Fruit fly (Drosophila melanogaster) whole organism, embryonic: ENCODE data around the gene mas.

Source experiments
- Abd-B ChIP-seq: fragments of 200-800 bp; sonication (Bioruptor generic); optimal IDR thresholded peaks from 2 replicates; lab custom pipeline; 2018; ENCODE audit warnings: missing biosample characterization, mild to moderate bottlenecking, missing genetic modification characterization, moderate library complexity
- Bdp1 ChIP-seq: fragments of 200-800 bp; sonication (Bioruptor generic); optimal IDR thresholded peaks from 3 replicates; lab custom pipeline; 2016; ENCODE audit warnings: missing biosample characterization, missing genetic modification characterization
- Blimp-1 ChIP-seq: fragments of 200-800 bp; sonication (Bioruptor generic); optimal IDR thresholded peaks from 3 replicates; lab custom pipeline; 2018; ENCODE audit warnings: missing biosample characterization, missing genetic modification characterization, mild to moderate bottlenecking, moderate library complexity, missing genetic modification reagents
- CG10431 ChIP-seq: fragments of 200-800 bp; sonication (Bioruptor generic); optimal IDR thresholded peaks from 3 replicates; lab custom pipeline; 2018; ENCODE audit warnings: missing biosample characterization, mild to moderate bottlenecking, missing genetic modification characterization
- CG11695 ChIP-seq: fragments of 200-800 bp; sonication (Bioruptor generic); IDR thresholded peaks from 3 replicates; pipeline ENCODE4 v1.3.6; 2022; ENCODE audit warnings: missing biosample characterization, missing genetic modification characterization
- CG13894 ChIP-seq: fragments of 200-800 bp; sonication (Bioruptor generic); optimal IDR thresholded peaks from 3 replicates; lab custom pipeline; 2018; ENCODE audit warnings: missing biosample characterization, mild to moderate bottlenecking, missing genetic modification characterization, moderate library complexity
- CG14014 ChIP-seq: fragments of 200-800 bp; sonication (Bioruptor generic); IDR thresholded peaks from 2 replicates; pipeline ENCODE4 v1.3.6; 2022; ENCODE audit warnings: missing biosample characterization, missing genetic modification characterization
- CG16863 ChIP-seq: fragments of 200-800 bp; sonication (Bioruptor generic); optimal IDR thresholded peaks from 3 replicates; lab custom pipeline; 2016; ENCODE audit warnings: missing biosample characterization, missing genetic modification characterization
- CG17328 ChIP-seq: fragments of 200-800 bp; sonication (Bioruptor generic); IDR thresholded peaks from 2 replicates; pipeline ENCODE4 v1.3.6; 2022; ENCODE audit warnings: missing biosample characterization, missing genetic modification characterization
- CG17802 ChIP-seq: fragments of 200-800 bp; sonication (Bioruptor generic); optimal IDR thresholded peaks from 2 replicates; lab custom pipeline; 2018; ENCODE audit warnings: missing biosample characterization, mild to moderate bottlenecking, missing genetic modification characterization, moderate library complexity
- CG31224 ChIP-seq: fragments of 200-800 bp; sonication (Bioruptor generic); IDR thresholded peaks from 2 replicates; pipeline ENCODE4 v1.3.6; 2022; ENCODE audit warnings: missing biosample characterization, missing genetic modification characterization
- CG4820 ChIP-seq: fragments of 200-800 bp; sonication (Bioruptor generic); optimal IDR thresholded peaks from 3 replicates; lab custom pipeline; 2016; ENCODE audit warnings: missing biosample characterization, missing genetic modification characterization
- CG6689 ChIP-seq: fragments of 200-800 bp; sonication (Bioruptor generic); IDR thresholded peaks from 2 replicates; pipeline ENCODE4 v1.3.6; 2022; ENCODE audit warnings: missing biosample characterization, missing genetic modification characterization
- CG7271 ChIP-seq: fragments of 200-800 bp; sonication (Bioruptor generic); optimal IDR thresholded peaks from 2 replicates; lab custom pipeline; 2018; ENCODE audit warnings: missing biosample characterization, mild to moderate bottlenecking, missing genetic modification characterization, moderate library complexity
- CG7357 ChIP-seq: fragments of 200-800 bp; sonication (Bioruptor generic); IDR thresholded peaks from 3 replicates; pipeline ENCODE4 v1.3.6; 2022; ENCODE audit warnings: missing biosample characterization, missing genetic modification characterization
- CG8281 ChIP-seq: fragments of 200-800 bp; sonication (Bioruptor generic); optimal IDR thresholded peaks from 2 replicates; lab custom pipeline; 2018; ENCODE audit warnings: missing biosample characterization, mild to moderate bottlenecking, missing genetic modification characterization, moderate library complexity
- Deaf1 ChIP-seq: fragments of 200-800 bp; optimal IDR thresholded peaks from 3 replicates; lab custom pipeline; 2019; ENCODE audit warnings: missing biosample characterization, mild to moderate bottlenecking, missing genetic modification characterization, moderate library complexity
- Dfd ChIP-seq, 2 experiments: fragments of >200 bp; optimal IDR thresholded peaks; 2 replicates each; lab custom pipeline; 2017; ENCODE audit warnings: missing biosample characterization in 2 of 2, missing genetic modification characterization in 2 of 2
- Ets65A ChIP-seq: fragments of 200-800 bp; sonication (Bioruptor generic); peaks from one replicate; lab custom pipeline; 2016; ENCODE audit warnings: missing biosample characterization, missing genetic modification characterization
- Hmr ChIP-seq: fragments of 200-800 bp; sonication (Bioruptor generic); optimal IDR thresholded peaks from 3 replicates; lab custom pipeline; 2017; ENCODE audit warnings: mild to moderate bottlenecking, missing biosample characterization, missing genetic modification reagents, missing genetic modification characterization
- Jarid2 ChIP-seq: fragments of 200-800 bp; sonication (Bioruptor generic); optimal IDR thresholded peaks from 3 replicates; lab custom pipeline; 2017; ENCODE audit warnings: mild to moderate bottlenecking, missing biosample characterization, missing genetic modification reagents, missing genetic modification characterization
- Kr ChIP-seq: fragments of 200-800 bp; sonication (Bioruptor generic); optimal IDR thresholded peaks from 2 replicates; lab custom pipeline; 2017; ENCODE audit warnings: missing biosample characterization, mild to moderate bottlenecking, missing genetic modification characterization
- Mes4 ChIP-seq: fragments of 200-800 bp; sonication (Bioruptor generic); optimal IDR thresholded peaks from 2 replicates; lab custom pipeline; 2016; ENCODE audit warnings: missing biosample characterization, missing genetic modification characterization
- NC2β ChIP-seq: fragments of 200-800 bp; sonication (Bioruptor generic); optimal IDR thresholded peaks from 2 replicates; lab custom pipeline; 2016; ENCODE audit warnings: missing biosample characterization, missing genetic modification characterization
- Nf-YB ChIP-seq: fragments of 200-800 bp; sonication (Bioruptor generic); optimal IDR thresholded peaks from 3 replicates; lab custom pipeline; 2019; ENCODE audit warnings: missing biosample characterization, mild to moderate bottlenecking, missing genetic modification characterization, moderate library complexity
- Nf-YC ChIP-seq: fragments of 200-800 bp; optimal IDR thresholded peaks from 3 replicates; lab custom pipeline; 2019; ENCODE audit warnings: missing biosample characterization, mild to moderate bottlenecking, missing genetic modification characterization, moderate library complexity
- Ravus ChIP-seq: fragments of 200-800 bp; sonication (Bioruptor generic); IDR thresholded peaks from 2 replicates; pipeline ENCODE4 v1.3.6; 2022; ENCODE audit warnings: missing biosample characterization, missing genetic modification characterization
- Sry-δ ChIP-seq: fragments of 200-800 bp; sonication (Bioruptor generic); optimal IDR thresholded peaks from 2 replicates; lab custom pipeline; 2016; ENCODE audit warnings: missing biosample characterization, missing genetic modification characterization
- Trl ChIP-seq, 3 experiments: fragments of >200 bp in 2 of 3; fragments of 200-800 bp in 1 of 3; sonication (Bioruptor generic) in 1 of 3; optimal IDR thresholded peaks; 2 replicates in 1 of 3; 3 replicates in 2 of 3; lab custom pipeline; 2016 to 2017; ENCODE audit warnings: missing biosample characterization in 1 of 3, missing genetic modification characterization in 1 of 3
- Vsx1 ChIP-seq: fragments of 200-800 bp; sonication (Bioruptor generic); optimal IDR thresholded peaks from 2 replicates; lab custom pipeline; 2017; ENCODE audit warnings: missing biosample characterization, mild to moderate bottlenecking, missing genetic modification characterization, missing genetic modification reagents
- bigmax ChIP-seq: fragments of 200-800 bp; sonication (Bioruptor generic); optimal IDR thresholded peaks from 2 replicates; lab custom pipeline; 2018; ENCODE audit warnings: missing biosample characterization, mild to moderate bottlenecking, missing genetic modification characterization
- bsh ChIP-seq, 2 experiments: fragments of 200-800 bp; sonication (Bioruptor generic); optimal IDR thresholded peaks; 2 replicates each; lab custom pipeline; 2017 to 2018; ENCODE audit warnings: mild to moderate bottlenecking in 2 of 2, missing biosample characterization in 2 of 2, missing genetic modification characterization in 2 of 2, moderate library complexity in 1 of 2
- ci ChIP-seq: fragments of 200-800 bp; sonication (Bioruptor generic); IDR thresholded peaks from 3 replicates; pipeline ENCODE4 v1.3.6; 2022; ENCODE audit warnings: missing biosample characterization, missing genetic modification characterization
- corto ChIP-seq: fragments of 200-800 bp; sonication (Bioruptor generic); optimal IDR thresholded peaks from 2 replicates; lab custom pipeline; 2016; ENCODE audit warnings: missing biosample characterization, mild to moderate bottlenecking, missing genetic modification characterization, moderate library complexity
- gfzf ChIP-seq: fragments of 200-800 bp; sonication (Bioruptor generic); optimal IDR thresholded peaks from 2 replicates; lab custom pipeline; 2016; ENCODE audit warnings: missing biosample characterization, mild to moderate bottlenecking, missing genetic modification characterization, moderate library complexity
- kay ChIP-seq: fragments of 200-800 bp; sonication (Bioruptor generic); optimal IDR thresholded peaks from 2 replicates; lab custom pipeline; 2016; ENCODE audit warnings: missing biosample characterization, missing genetic modification characterization
- klu ChIP-seq: fragments of 200-800 bp; sonication (Bioruptor generic); IDR thresholded peaks from 2 replicates; pipeline ENCODE4 v1.3.6; 2022; ENCODE audit warnings: missing biosample characterization, missing genetic modification characterization
- mam ChIP-seq: fragments of 200-800 bp; sonication (Bioruptor generic); optimal IDR thresholded peaks from 3 replicates; lab custom pipeline; 2016; ENCODE audit warnings: missing biosample characterization, missing genetic modification characterization
- nom ChIP-seq: fragments of 200-800 bp; sonication (Bioruptor generic); optimal IDR thresholded peaks from 2 replicates; lab custom pipeline; 2017; ENCODE audit warnings: missing biosample characterization, missing genetic modification characterization, mild to moderate bottlenecking, moderate library complexity, missing genetic modification reagents
- pros ChIP-seq: fragments of 200-800 bp; sonication (Bioruptor generic); optimal IDR thresholded peaks from 3 replicates; lab custom pipeline; 2019; ENCODE audit warnings: missing biosample characterization, mild to moderate bottlenecking, missing genetic modification characterization, moderate library complexity
- ro ChIP-seq: fragments of 200-800 bp; sonication (Bioruptor generic); IDR thresholded peaks from 2 replicates; pipeline ENCODE4 v1.3.6; 2022; ENCODE audit warnings: missing biosample characterization, missing genetic modification characterization
- salm ChIP-seq: fragments of 200-800 bp; sonication (Bioruptor generic); optimal IDR thresholded peaks from 2 replicates; lab custom pipeline; 2018; ENCODE audit warnings: missing biosample characterization, mild to moderate bottlenecking, missing genetic modification characterization
- seq ChIP-seq: fragments of 200-800 bp; sonication (Bioruptor generic); IDR thresholded peaks from 2 replicates; pipeline ENCODE4 v1.3.6; 2022; ENCODE audit warnings: missing biosample characterization, missing genetic modification characterization
- slou ChIP-seq: fragments of 200-800 bp; sonication (Bioruptor generic); optimal IDR thresholded peaks from 3 replicates; lab custom pipeline; 2016; ENCODE audit warnings: missing biosample characterization, missing genetic modification characterization
- sqz ChIP-seq: fragments of 200-800 bp; sonication (Bioruptor generic); optimal IDR thresholded peaks from 3 replicates; lab custom pipeline; 2018; ENCODE audit warnings: missing biosample characterization, mild to moderate bottlenecking, missing genetic modification characterization
- tx ChIP-seq: fragments of 200-800 bp; sonication (Bioruptor generic); optimal IDR thresholded peaks from 2 replicates; lab custom pipeline; 2016; ENCODE audit warnings: missing biosample characterization, missing genetic modification characterization
- z ChIP-seq: fragments of 200-800 bp; sonication (Bioruptor generic); IDR thresholded peaks from 3 replicates; pipeline ENCODE4 v1.3.6; 2022; ENCODE audit warnings: missing biosample characterization, missing genetic modification characterization

mas gene

dm6 chr3L:4169957-4170651, 2.8 kb upstream of the mas start, which contains the start of gene Ero1L (continued):
- TF ChIP-seq Sry-δ (peak; percentile 9), CG4820 (GFP tag; lab: Kevin White, UChicago) (peak; percentile 11), CG17802 (no peak), ci (GFP tag; lab: Robert Waterston, UW) (peak; percentile 72; the same call in 2 of the 3 replicates), gfzf (GFP tag; lab: Kevin White, UChicago) (peak; percentile 87), CG14014 (GFP tag; lab: Robert Waterston, UW) (0 out of 2 replicates have a peak, but pooled peaks have one; percentile 8), slou (GFP tag; lab: Kevin White, UChicago) (no peak), Bdp1 (GFP tag; lab: Kevin White, UChicago) (no peak), bsh (GFP tag; optimal IDR thresholded peaks at IDR 0.05; lab: Kevin White, UChicago) (no peak), klu (GFP tag; lab: Robert Waterston, UW) (no peak; the same call in 1 of the 2 replicates), CG10431 (GFP tag; lab: Kevin White, UChicago) (no peak), salm (tag; lab: Kevin White, UChicago) (no peak)

dm6 chr3L:4160926-4161325, 6.3 kb downstream of the mas start, which contains the start of gene nab:
Gene nab, minus strand, starts transcription at chr3L:4160932.
- TF ChIP-seq Blimp-1 (GFP tag; lab: Kevin White, UChicago) = peak; percentile 31
- TF ChIP-seq sqz (GFP tag; lab: Kevin White, UChicago) = peak; percentile 25
- peak; percentile 92 for TF ChIP-seq Deaf1 (tag; lab: Kevin White, UChicago)
- peak; percentile 56 for TF ChIP-seq Kr
- peak; percentile 91 for TF ChIP-seq pros (GFP tag; lab: Kevin White, UChicago)
- no peak for TF ChIP-seq Vsx1 (GFP tag; lab: Kevin White, UChicago)
- 0 out of 2 replicates have a peak, but pooled peaks have one; percentile 7 for TF ChIP-seq CG17328 (GFP tag; lab: Robert Waterston, UW)
- TF ChIP-seq CG11695 (GFP tag; lab: Robert Waterston, UW) = no peak
- peak; percentile 58 for TF ChIP-seq Nf-YB
- peak; percentile 95 for TF ChIP-seq z
- no peak for TF ChIP-seq seq (GFP tag; lab: Robert Waterston, UW)
- peak; percentile 0 for TF ChIP-seq Jarid2 (GFP tag; lab: Kevin White, UChicago)
- no peak for TF ChIP-seq Mes4 (GFP tag; lab: Kevin White, UChicago)
- TF ChIP-seq nom (GFP tag; lab: Kevin White, UChicago) = peak; percentile 13
- no peak for TF ChIP-seq CG7357 (GFP tag; lab: Robert Waterston, UW)
- no peak for TF ChIP-seq ro
- no peak for TF ChIP-seq CG4820 (GFP tag; lab: Kevin White, UChicago)
- TF ChIP-seq Abd-B = no peak
- peak; percentile 7 to 66 for TF ChIP-seq Trl (optimal IDR thresholded peaks at IDR 0.05; lab: Kevin White, UChicago)
- no peak for TF ChIP-seq Trl (GFP tag; optimal IDR thresholded peaks at IDR 0.05; lab: Kevin White, UChicago)
- TF ChIP-seq CG8281 = no peak
- peak; percentile 38 for TF ChIP-seq CG7271
- no peak for TF ChIP-seq tx (GFP tag; lab: Kevin White, UChicago)
- TF ChIP-seq Nf-YC = peak; percentile 83

dm6 chr3L:4159264-4159663, 8.0 kb downstream of the mas start:
- no peak for TF ChIP-seq Hmr
- TF ChIP-seq bigmax (GFP tag; lab: Kevin White, UChicago) = no peak
- no peak for TF ChIP-seq CG17802
- TF ChIP-seq CG13894 = no peak
- TF ChIP-seq gfzf (GFP tag; lab: Kevin White, UChicago) = no peak
- TF ChIP-seq corto (GFP tag; lab: Kevin White, UChicago) = no peak
- TF ChIP-seq mam (GFP tag; lab: Kevin White, UChicago) = no peak
- TF ChIP-seq Ets65A = no peak
- no peak for TF ChIP-seq kay (GFP tag; lab: Kevin White, UChicago)
- TF ChIP-seq Ravus (GFP tag; lab: Robert Waterston, UW) = no peak
- peak; percentile 93 for TF ChIP-seq Nf-YB
- no peak for TF ChIP-seq salm (tag; lab: Kevin White, UChicago)
- no peak for TF ChIP-seq CG8281
- no peak for TF ChIP-seq Dfd (GFP tag; optimal IDR thresholded peaks at IDR 0.05; lab: Kevin White, UChicago)
- TF ChIP-seq CG16863 = no peak
- no peak for TF ChIP-seq CG31224 (GFP tag; lab: Robert Waterston, UW)
- TF ChIP-seq NC2β (GFP tag; lab: Kevin White, UChicago) = no peak
- no peak for TF ChIP-seq CG6689 (GFP tag; lab: Robert Waterston, UW)
- no peak for TF ChIP-seq klu (GFP tag; lab: Robert Waterston, UW)
